Worm (Caenorhabditis elegans) whole organism, L1 larva: ENCODE results near the gene cyp-33C6.

Source experiments
- C16A3.4 ChIP-seq: fragments of 150-350 bp; optimal IDR thresholded peaks from 2 replicates; lab custom pipeline; 2014; ENCODE audit warnings: missing biosample characterization, missing genetic modification characterization
- C34B4.2 ChIP-seq: sonication (generic microtip); optimal IDR thresholded peaks from 2 replicates; lab custom pipeline; 2017; ENCODE audit warnings: mild to moderate bottlenecking, missing genetic modification characterization, missing compliant biosample characterization
- F16B12.6 ChIP-seq: fragments of 150-350 bp; optimal IDR thresholded peaks from 2 replicates; lab custom pipeline; 2014; ENCODE audit warnings: missing biosample characterization, missing genetic modification characterization
- aha-1 ChIP-seq: fragments of 150-350 bp; optimal IDR thresholded peaks from 2 replicates; lab custom pipeline; 2014; ENCODE audit warnings: missing biosample characterization, missing genetic modification characterization
- aly-2 ChIP-seq: fragments of 150-350 bp; optimal IDR thresholded peaks from 2 replicates; lab custom pipeline; 2014; ENCODE audit warnings: missing biosample characterization, missing genetic modification characterization
- ama-1 ChIP-seq: fragments of 150-350 bp; optimal IDR thresholded peaks from 2 replicates; lab custom pipeline; 2014
- blmp-1 ChIP-seq: fragments of 150-350 bp; optimal IDR thresholded peaks from 2 replicates; lab custom pipeline; 2014; ENCODE audit warnings: missing biosample characterization, missing genetic modification characterization
- ceh-63 ChIP-seq: fragments of 200-800 bp; sonication (Bioruptor generic); optimal IDR thresholded peaks from 2 replicates; lab custom pipeline; 2018; ENCODE audit warnings: mild to moderate bottlenecking, missing genetic modification characterization, missing compliant biosample characterization
- ceh-8 ChIP-seq: fragments of 200-800 bp; sonication (Bioruptor generic); optimal IDR thresholded peaks from 2 replicates; lab custom pipeline; 2018; ENCODE audit warnings: mild to moderate bottlenecking, missing genetic modification characterization, moderate library complexity, missing compliant biosample characterization
- ceh-88 ChIP-seq: fragments of 200-800 bp; sonication (Bioruptor generic); IDR thresholded peaks from 2 replicates; pipeline ENCODE4 v1.3.6; 2022; ENCODE audit warnings: missing genetic modification characterization, missing compliant biosample characterization
- ceh-90 ChIP-seq: sonication (generic microtip); optimal IDR thresholded peaks from 2 replicates; lab custom pipeline; 2016; ENCODE audit warnings: missing genetic modification characterization, missing compliant biosample characterization
- efl-1 ChIP-seq, 4 experiments: fragments of 150-350 bp; optimal IDR thresholded peaks in 3 of 4; peaks in 1 of 4; 1 replicate in 1 of 4; 2 replicates in 3 of 4; lab custom pipeline; 2014; ENCODE audit warnings: missing biosample characterization in 2 of 4, missing genetic modification characterization in 2 of 4, missing genetic modification reagents in 2 of 4
- elt-2 ChIP-seq: sonication (generic microtip); optimal IDR thresholded peaks from 2 replicates; lab custom pipeline; 2016; ENCODE audit warnings: missing genetic modification characterization, mild to moderate bottlenecking, inconsistent platforms, missing compliant biosample characterization, missing genetic modification reagents
- elt-3 ChIP-seq, 6 experiments: fragments of 150-350 bp in 1 of 6; sonication (generic microtip); optimal IDR thresholded peaks; 2 replicates each; lab custom pipeline; 2017 to 2018; ENCODE audit warnings: missing biosample characterization in 6 of 6, missing genetic modification characterization in 6 of 6, inconsistent platforms in 1 of 6
- ets-5 ChIP-seq: fragments of 200-800 bp; sonication (Bioruptor generic); IDR thresholded peaks from 2 replicates; pipeline ENCODE4 v1.3.6; 2022; ENCODE audit warnings: missing genetic modification characterization, missing compliant biosample characterization
- fkh-10 ChIP-seq: sonication (generic microtip); optimal IDR thresholded peaks from 2 replicates; lab custom pipeline; 2017; ENCODE audit warnings: missing biosample characterization, missing genetic modification reagents, missing genetic modification characterization
- fos-1 ChIP-seq: fragments of 150-350 bp; optimal IDR thresholded peaks from 2 replicates; lab custom pipeline; 2014; ENCODE audit warnings: missing biosample characterization, missing genetic modification characterization
- grh-1 ChIP-seq: fragments of 200-800 bp; sonication (Bioruptor generic); IDR thresholded peaks from 2 replicates; pipeline ENCODE4 v1.3.6; 2022; ENCODE audit warnings: missing genetic modification reagents, missing genetic modification characterization, missing compliant biosample characterization
- hlh-17 ChIP-seq: fragments of 200-800 bp; sonication (Bioruptor generic); optimal IDR thresholded peaks from 2 replicates; lab custom pipeline; 2018; ENCODE audit warnings: missing genetic modification characterization, mild to moderate bottlenecking, missing compliant biosample characterization, moderate library complexity, borderline replicate concordance
- hlh-4 ChIP-seq: sonication (generic microtip); optimal IDR thresholded peaks from 2 replicates; lab custom pipeline; 2016; ENCODE audit warnings: mild to moderate bottlenecking, missing genetic modification characterization, missing compliant biosample characterization
- hpl-2 ChIP-seq: fragments of 150-350 bp; optimal IDR thresholded peaks from 2 replicates; lab custom pipeline; 2014; ENCODE audit warnings: missing biosample characterization, missing genetic modification reagents, missing genetic modification characterization
- irx-1 ChIP-seq: sonication (generic microtip); optimal IDR thresholded peaks from 2 replicates; lab custom pipeline; 2016; ENCODE audit warnings: missing genetic modification characterization, missing compliant biosample characterization
- isw-1 ChIP-seq: fragments of 200-800 bp; sonication (Bioruptor generic); IDR thresholded peaks from 2 replicates; pipeline ENCODE4 v1.3.6; 2022; ENCODE audit warnings: missing genetic modification characterization, missing compliant biosample characterization
- jun-1 ChIP-seq: fragments of 150-350 bp; optimal IDR thresholded peaks from 2 replicates; lab custom pipeline; 2014; ENCODE audit warnings: missing biosample characterization, missing genetic modification reagents, missing genetic modification characterization
- lin-14 ChIP-seq: fragments of 200-800 bp; sonication (Bioruptor generic); optimal IDR thresholded peaks from 2 replicates; lab custom pipeline; 2018; ENCODE audit warnings: mild to moderate bottlenecking, missing genetic modification characterization, moderate library complexity, missing compliant biosample characterization
- lin-15B ChIP-seq: fragments of 150-350 bp; sonication (generic microtip); optimal IDR thresholded peaks from 3 replicates; lab custom pipeline; 2014; ENCODE audit warnings: missing biosample characterization, missing genetic modification characterization
- lin-35 ChIP-seq, 2 experiments: fragments of 150-350 bp; optimal IDR thresholded peaks; 2 replicates each; lab custom pipeline; 2014; ENCODE audit warnings: missing biosample characterization in 2 of 2, missing genetic modification characterization in 2 of 2, missing genetic modification reagents in 2 of 2
- lir-3 ChIP-seq: sonication (generic microtip); optimal IDR thresholded peaks from 2 replicates; lab custom pipeline; 2016; ENCODE audit warnings: mild to moderate bottlenecking, missing genetic modification characterization, moderate library complexity, missing compliant biosample characterization; ENCODE audit not compliant: poor library complexity
- mab-9 ChIP-seq: fragments of 200-800 bp; sonication (Bioruptor generic); IDR thresholded peaks from 2 replicates; pipeline ENCODE4 v1.3.6; 2022; ENCODE audit warnings: missing genetic modification reagents, missing genetic modification characterization, missing compliant biosample characterization
- mdl-1 ChIP-seq, 2 experiments: fragments of 150-350 bp; optimal IDR thresholded peaks; 2 replicates each; lab custom pipeline; 2014 to 2017; ENCODE audit warnings: missing biosample characterization in 2 of 2, missing genetic modification characterization in 2 of 2, inconsistent platforms in 1 of 2
- mef-2 ChIP-seq: fragments of 150-350 bp; optimal IDR thresholded peaks from 2 replicates; lab custom pipeline; 2014; ENCODE audit warnings: missing biosample characterization, missing genetic modification characterization
- nhr-12 ChIP-seq: sonication (generic microtip); optimal IDR thresholded peaks from 2 replicates; lab custom pipeline; 2017; ENCODE audit warnings: missing biosample characterization, missing genetic modification characterization
- nhr-19 ChIP-seq: fragments of 200-800 bp; sonication (Bioruptor generic); conservative IDR thresholded peaks from 2 replicates; pipeline ENCODE4 v1.3.6; 2022; ENCODE audit warnings: missing genetic modification characterization, missing compliant biosample characterization
- nhr-20 ChIP-seq: sonication (generic microtip); optimal IDR thresholded peaks from 2 replicates; lab custom pipeline; 2016; ENCODE audit warnings: mild to moderate bottlenecking, missing genetic modification characterization, missing compliant biosample characterization
- nhr-28 ChIP-seq: fragments of 150-350 bp; optimal IDR thresholded peaks from 2 replicates; lab custom pipeline; 2014; ENCODE audit warnings: missing biosample characterization, missing genetic modification characterization
- nhr-85 ChIP-seq: sonication (generic microtip); peaks from one replicate; lab custom pipeline; 2016; ENCODE audit warnings: missing genetic modification characterization, inconsistent platforms, missing compliant biosample characterization
- nhr-90 ChIP-seq: sonication (generic microtip); optimal IDR thresholded peaks from 2 replicates; lab custom pipeline; 2016; ENCODE audit warnings: mild to moderate bottlenecking, missing genetic modification characterization, missing compliant biosample characterization; ENCODE audit not compliant: poor library complexity
- pax-3 ChIP-seq: fragments of 200-800 bp; sonication (Bioruptor generic); optimal IDR thresholded peaks from 2 replicates; lab custom pipeline; 2018; ENCODE audit warnings: mild to moderate bottlenecking, missing genetic modification characterization, moderate library complexity, missing compliant biosample characterization
- pqm-1 ChIP-seq: sonication (generic microtip); optimal IDR thresholded peaks from 3 replicates; lab custom pipeline; 2017; ENCODE audit warnings: missing biosample characterization, missing genetic modification characterization
- rnt-1 ChIP-seq: sonication (generic microtip); optimal IDR thresholded peaks from 2 replicates; lab custom pipeline; 2016; ENCODE audit warnings: mild to moderate bottlenecking, missing genetic modification characterization, moderate library complexity, missing compliant biosample characterization
- sup-37 ChIP-seq: fragments of 200-800 bp; sonication (Bioruptor generic); optimal IDR thresholded peaks from 2 replicates; lab custom pipeline; 2018; ENCODE audit warnings: mild to moderate bottlenecking, missing genetic modification characterization, missing compliant biosample characterization
- swsn-7 ChIP-seq: sonication (generic microtip); optimal IDR thresholded peaks from 2 replicates; lab custom pipeline; 2016; ENCODE audit warnings: missing genetic modification characterization, missing compliant biosample characterization
- tbx-2 ChIP-seq: sonication (generic microtip); optimal IDR thresholded peaks from 2 replicates; lab custom pipeline; 2016; ENCODE audit warnings: missing genetic modification characterization, missing compliant biosample characterization
- tlp-1 ChIP-seq: fragments of 150-350 bp; optimal IDR thresholded peaks from 2 replicates; lab custom pipeline; 2014; ENCODE audit warnings: missing biosample characterization, missing genetic modification characterization
- unc-130 ChIP-seq: fragments of 150-350 bp; optimal IDR thresholded peaks from 2 replicates; lab custom pipeline; 2017; ENCODE audit warnings: missing biosample characterization, missing genetic modification characterization, inconsistent platforms
- unc-86 ChIP-seq: sonication (generic microtip); optimal IDR thresholded peaks from 2 replicates; lab custom pipeline; 2016; ENCODE audit warnings: missing genetic modification characterization, missing compliant biosample characterization
- unc-98 ChIP-seq: fragments of 200-800 bp; sonication (Bioruptor generic); IDR thresholded peaks from 2 replicates; pipeline ENCODE4 v1.3.6; 2022; ENCODE audit warnings: missing genetic modification characterization, missing compliant biosample characterization
- vab-15 ChIP-seq: sonication (generic microtip); optimal IDR thresholded peaks from 2 replicates; lab custom pipeline; 2017; ENCODE audit warnings: missing genotype, mild to moderate bottlenecking, missing genetic modification characterization, missing compliant biosample characterization
- zip-4 ChIP-seq: fragments of 200-800 bp; sonication (Bioruptor generic); optimal IDR thresholded peaks from 2 replicates; lab custom pipeline; 2018; ENCODE audit warnings: mild to moderate bottlenecking, missing genetic modification characterization, moderate library complexity, missing compliant biosample characterization
- ztf-11 ChIP-seq, 2 experiments: sonication (generic microtip); optimal IDR thresholded peaks; 2 replicates each; lab custom pipeline; 2016 to 2017; ENCODE audit warnings: missing genetic modification characterization in 2 of 2, missing biosample characterization in 1 of 2, missing compliant biosample characterization in 1 of 2
- ztf-4 ChIP-seq: fragments of 150-350 bp; optimal IDR thresholded peaks from 2 replicates; lab custom pipeline; 2014; ENCODE audit warnings: missing biosample characterization, missing genetic modification characterization

The cyp-33C6 gene

ce11 chrV:2251774-2252173 lies 2.6 kb upstream of the cyp-33C6 start:
- no peak for TF ChIP-seq ceh-63 (GFP tag; lab: Kevin White, UChicago)
- peak; percentile 2 for TF ChIP-seq elt-2 (tag; lab: Kevin White, UChicago)
- TF ChIP-seq, all 84 proteins: peak for 1

DNA sequence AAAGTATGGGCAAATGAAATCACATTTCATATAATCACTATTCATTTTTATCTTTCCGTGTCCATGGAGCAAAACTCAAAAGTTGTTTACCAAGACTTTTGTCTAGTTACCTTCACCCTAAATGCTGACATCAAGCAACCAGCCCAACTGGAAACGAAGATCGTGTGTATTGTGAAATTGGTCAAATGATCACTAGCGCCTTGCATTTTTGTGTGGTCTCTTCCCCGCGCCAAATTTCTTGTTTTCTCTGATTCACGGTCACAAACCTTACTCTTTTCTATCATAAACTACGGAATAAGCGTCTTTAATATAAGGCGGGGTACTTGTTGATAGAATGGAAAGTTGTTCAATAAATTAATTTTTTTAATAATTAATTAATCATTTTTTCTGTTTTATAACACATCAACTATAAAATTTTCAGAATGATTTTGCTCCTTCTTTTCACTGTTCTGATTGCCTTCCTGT lies 948 bp upstream of the cyp-33C6 start, which contains the start of gene cyp-33C7:
Gene cyp-33C7, plus strand, starts transcription at position 415 of the 465 bp plus-strand sequence.
- TF ChIP-seq unc-130 (tag; lab: Kevin White, UChicago): no peak
- TF ChIP-seq efl-1 (optimal IDR thresholded peaks at IDR 0.05; lab: Kevin White, UChicago): peak in 1 of 2 experiments; percentile 29
- TF ChIP-seq efl-1 (GFP tag; optimal IDR thresholded peaks at IDR 0.05 in 1 of 2; lab: Kevin White, UChicago): peak in 1 of 2 experiments; percentile 52
- TF ChIP-seq ceh-88: no peak
- TF ChIP-seq mab-9 (GFP tag; lab: Robert Waterston, UW): no peak
- TF ChIP-seq mdl-1 (tag; optimal IDR thresholded peaks at IDR 0.05; lab: Kevin White, UChicago): peak in 1 of 2 experiments; percentile 50
- TF ChIP-seq fos-1 (tag; lab: Kevin White, UChicago): no peak
- TF ChIP-seq ama-1: no peak
- TF ChIP-seq grh-1 (GFP tag; lab: Robert Waterston, UW): no peak
- TF ChIP-seq sup-37: no peak
- peak; percentile 89 for TF ChIP-seq nhr-20 (tag; lab: Kevin White, UChicago)
- TF ChIP-seq pax-3 (tag; lab: Kevin White, UChicago): no peak
- peak; percentile 14 for TF ChIP-seq tbx-2 (tag; lab: Kevin White, UChicago)
- no peak for TF ChIP-seq unc-98 (GFP tag; lab: Robert Waterston, UW)
- no peak for TF ChIP-seq ceh-8 (GFP tag; lab: Kevin White, UChicago)
- no peak for TF ChIP-seq hlh-4
- no peak for TF ChIP-seq nhr-28 (tag; lab: Kevin White, UChicago)
- no peak for TF ChIP-seq unc-86 (tag; lab: Kevin White, UChicago)
- no peak for TF ChIP-seq lir-3 (tag; lab: Kevin White, UChicago)
- TF ChIP-seq irx-1: no peak
- TF ChIP-seq nhr-90 (tag; lab: Kevin White, UChicago): peak; percentile 36
- TF ChIP-seq hlh-17 (GFP tag; lab: Kevin White, UChicago): no peak
- TF ChIP-seq F16B12.6 (tag; lab: Kevin White, UChicago): no peak
- peak; percentile 88 for TF ChIP-seq lin-14 (GFP tag; lab: Kevin White, UChicago)
- TF ChIP-seq swsn-7: no peak
- TF ChIP-seq ets-5 (GFP tag; lab: Robert Waterston, UW): no peak
- TF ChIP-seq aly-2: no peak
- no peak for TF ChIP-seq nhr-19 (GFP tag; lab: Robert Waterston, UW)
- no peak for TF ChIP-seq hpl-2 (GFP tag; lab: Kevin White, UChicago)
- no peak for TF ChIP-seq isw-1 (GFP tag; lab: Robert Waterston, UW)
- no peak for TF ChIP-seq ztf-11 (tag; optimal IDR thresholded peaks at IDR 0.05; lab: Kevin White, UChicago)
- TF ChIP-seq jun-1: peak; percentile 46
- TF ChIP-seq ztf-4 (tag; lab: Kevin White, UChicago): no peak
- peak in 1 of 2 experiments; percentile 75 for TF ChIP-seq lin-35 (GFP tag; optimal IDR thresholded peaks at IDR 0.05; lab: Kevin White, UChicago)
- TF ChIP-seq zip-4: no peak
- no peak for TF ChIP-seq nhr-12 (tag; lab: Kevin White, UChicago)
- no peak for TF ChIP-seq lin-15B (tag; lab: Kevin White, UChicago)
- no peak for TF ChIP-seq rnt-1 (tag; lab: Kevin White, UChicago)
- TF ChIP-seq C34B4.2 (tag; lab: Kevin White, UChicago): no peak
- no peak for TF ChIP-seq pqm-1
- TF ChIP-seq elt-3 (tag; optimal IDR thresholded peaks at IDR 0.05; lab: Kevin White, UChicago): peak in 1 of 6 experiments; percentile 37
- peak; percentile 20 for TF ChIP-seq blmp-1 (tag; lab: Kevin White, UChicago)
- TF ChIP-seq mef-2 (tag; lab: Kevin White, UChicago): no peak
- no peak for TF ChIP-seq tlp-1 (tag; lab: Kevin White, UChicago)
- peak; percentile 25 for TF ChIP-seq C16A3.4 (tag; lab: Kevin White, UChicago)
- TF ChIP-seq ceh-90: no peak
- no peak for TF ChIP-seq vab-15 (tag; lab: Kevin White, UChicago)
- TF ChIP-seq fkh-10 (GFP tag; lab: Kevin White, UChicago): no peak
- TF ChIP-seq nhr-85 (tag; lab: Kevin White, UChicago): no peak
- no peak for TF ChIP-seq aha-1 (tag; lab: Kevin White, UChicago)
